Fruit fly (Drosophila melanogaster): ENCODE data around the gene Dyro.

The Dyro gene

DNA sequence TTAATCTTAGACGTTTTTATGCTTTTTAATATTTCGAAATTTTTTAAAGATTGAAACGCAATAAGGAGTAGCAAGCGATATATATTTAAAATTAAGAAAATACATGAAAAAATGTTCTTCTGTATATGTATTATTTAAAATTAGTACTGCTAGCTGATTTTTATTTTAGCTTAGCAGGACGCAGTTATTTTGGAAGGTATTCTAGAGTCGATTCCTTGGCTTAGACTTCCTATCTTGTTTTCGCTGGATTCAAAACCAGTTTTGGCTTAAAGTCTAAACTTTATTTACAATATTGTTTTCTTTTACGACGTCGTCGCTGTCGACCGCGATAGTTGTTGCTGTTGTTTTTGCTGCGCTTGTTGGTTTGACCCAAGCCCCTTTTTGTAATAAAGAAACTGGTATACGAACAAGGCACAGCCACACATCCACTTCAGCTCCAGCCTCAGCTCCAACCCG is 33.3 kb upstream of the Dyro start (continued):
- TF ChIP-seq Asciz (GFP tag; optimal IDR thresholded peaks at IDR 0.05) (no peak), dpn (GFP tag; optimal IDR thresholded peaks at IDR 0.05) (no peak), CG2120 (GFP tag; optimal IDR thresholded peaks at IDR 0.05) (no peak), CG12769 (tag; optimal IDR thresholded peaks at IDR 0.05) (peak; percentile 38), da (GFP tag; optimal IDR thresholded peaks at IDR 0.05) (no peak), disco-r (GFP tag; optimal IDR thresholded peaks at IDR 0.05) (no peak), grau (tag; optimal IDR thresholded peaks at IDR 0.05) (peak; percentile 66), bbx (GFP tag; IDR thresholded peaks at IDR 0.05; ENCODE audit: partially characterized antibody) (no peak), az2 (GFP tag; optimal IDR thresholded peaks at IDR 0.05) (peak; percentile 34), CHES-1-like (GFP tag; optimal IDR thresholded peaks at IDR 0.05) (no peak), gcm (GFP tag; optimal IDR thresholded peaks at IDR 0.05) (peak; percentile 56), E2f2 (GFP tag; IDR thresholded peaks at IDR 0.05) (peak; percentile 34; the same call in 1 of the 2 replicates), CG7963 (GFP tag; IDR thresholded peaks at IDR 0.05; ENCODE audit: partially characterized antibody) (no peak), CG1832 (GFP tag; optimal IDR thresholded peaks at IDR 0.05) (no peak), CG2199 (GFP tag; IDR thresholded peaks at IDR 0.05) (no peak), ap (GFP tag; IDR thresholded peaks at IDR 0.05) (0 out of 2 replicates have a peak, but pooled peaks have one; percentile 30), CG7556 (GFP tag; optimal IDR thresholded peaks at IDR 0.05) (peak; percentile 41), dm (GFP tag; optimal IDR thresholded peaks at IDR 0.05) (no peak), Ssrp (tag; optimal IDR thresholded peaks at IDR 0.05) (peak; percentile 65), sug (tag; optimal IDR thresholded peaks at IDR 0.05) (peak; percentile 9), sc (optimal IDR thresholded peaks at IDR 0.05) (no peak), sc (GFP tag; optimal IDR thresholded peaks at IDR 0.05) (peak; percentile 29), CG6689 (GFP tag; IDR thresholded peaks at IDR 0.05) (peak; percentile 71), CG2116 (GFP tag; optimal IDR thresholded peaks at IDR 0.05) (peak; percentile 16), CG30403 (GFP tag; optimal IDR thresholded peaks at IDR 0.05) (no peak), CG34224 (GFP tag; IDR thresholded peaks at IDR 0.05; ENCODE audit: partially characterized antibody) (no peak), HmgD (GFP tag; optimal IDR thresholded peaks at IDR 0.05) (no peak), klu (GFP tag; IDR thresholded peaks at IDR 0.05) (peak; percentile 40; the same call in 1 of the 2 replicates), CG11723 (GFP tag; optimal IDR thresholded peaks at IDR 0.05) (no peak), CG12219 (GFP tag; optimal IDR thresholded peaks at IDR 0.05) (peak; percentile 20), gce (GFP tag; IDR thresholded peaks at IDR 0.05) (no peak), bigmax (GFP tag; optimal IDR thresholded peaks at IDR 0.05) (no peak), Lim3 (GFP tag; IDR thresholded peaks at IDR 0.05) (no peak), CG13296 (GFP tag; optimal IDR thresholded peaks at IDR 0.05) (peak; percentile 38), phol (tag; optimal IDR thresholded peaks at IDR 0.05) (peak; percentile 72), CG14710 (tag; optimal IDR thresholded peaks at IDR 0.05) (peak; percentile 34), CG4820 (GFP tag; optimal IDR thresholded peaks at IDR 0.05) (peak; percentile 15), Fer3 (tag; optimal IDR thresholded peaks at IDR 0.05) (peak; percentile 23), CG7839 (tag; optimal IDR thresholded peaks at IDR 0.05) (peak; percentile 78), hkb (optimal IDR thresholded peaks at IDR 0.05) (no peak), hkb (GFP tag; IDR thresholded peaks at IDR 0.05) (peak; percentile 74; the same call in 1 of the 2 replicates), CG6175 (GFP tag; IDR thresholded peaks at IDR 0.05) (0 out of 3 replicates have a peak, but pooled peaks have one; percentile 62), CG32767 (GFP tag; IDR thresholded peaks at IDR 0.05) (peak; percentile 68; the same call in 1 of the 2 replicates), Blimp-1 (GFP tag; optimal IDR thresholded peaks at IDR 0.05) (peak; percentile 32), pb (GFP tag; optimal IDR thresholded peaks at IDR 0.05) (no peak), CG8924 (tag; optimal IDR thresholded peaks at IDR 0.05) (peak; percentile 63), her (GFP tag; optimal IDR thresholded peaks at IDR 0.05) (no peak), CrebB (tag; optimal IDR thresholded peaks at IDR 0.05) (no peak), yki (optimal IDR thresholded peaks at IDR 0.05) (no peak), CG18262 (tag; optimal IDR thresholded peaks at IDR 0.05) (peak; percentile 65), CG1233 (GFP tag; optimal IDR thresholded peaks at IDR 0.05) (no peak)

Data from whole organism, embryonic.